Worm (Caenorhabditis elegans): ENCODE data around the gene dpy-22.

DNA sequence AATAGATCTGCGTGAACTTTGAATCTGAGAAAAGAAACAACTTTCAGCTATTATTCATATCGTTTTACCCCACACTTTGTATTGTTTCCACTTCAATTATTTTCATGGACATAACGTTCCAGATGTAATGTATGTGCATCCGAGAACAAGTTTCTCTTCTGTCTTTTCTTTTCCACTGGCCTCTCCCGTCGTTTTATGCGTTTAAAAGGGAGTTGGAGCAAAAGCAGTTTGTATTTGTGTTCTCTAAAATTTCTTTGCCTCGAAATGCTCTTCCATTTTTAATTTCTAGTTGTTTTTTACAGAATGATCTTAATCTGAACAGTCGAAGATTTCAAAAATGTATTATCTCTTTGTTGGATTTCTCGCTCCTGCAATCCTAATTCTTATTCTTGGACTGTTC, 34.5 kb upstream of the dpy-22 start, which contains the start of gene R07B1.11:
- TF ChIP-seq pbrm-1 (GFP tag; IDR thresholded peaks at IDR 0.05) = no peak
- TF ChIP-seq K12H6.12 (tag; optimal IDR thresholded peaks at IDR 0.05) = no peak
- TF ChIP-seq D2030.7 (GFP tag; IDR thresholded peaks at IDR 0.05) = no peak
- no peak for TF ChIP-seq nhr-90 (tag; optimal IDR thresholded peaks at IDR 0.05)
- no peak for TF ChIP-seq Y56A3A.18 (GFP tag; IDR thresholded peaks at IDR 0.05)
- TF ChIP-seq somi-1 (GFP tag; optimal IDR thresholded peaks at IDR 0.05) = no peak
- TF ChIP-seq efl-1 (GFP tag; optimal IDR thresholded peaks at IDR 0.05) = no peak
- TF ChIP-seq unc-62 (GFP tag; optimal IDR thresholded peaks at IDR 0.05) = no peak
- no peak for TF ChIP-seq tbx-9 (tag; optimal IDR thresholded peaks at IDR 0.05; ENCODE audit: borderline replicate concordance)
